Worm (Caenorhabditis elegans) whole organism, L3 larva: ENCODE results near the gene Y39A1A.27.

Experiments used
- ceh-82 ChIP-seq: fragments of 150-350 bp; optimal IDR thresholded peaks from 2 replicates; lab custom pipeline; 2014; ENCODE audit warnings: missing biosample characterization, missing genetic modification characterization
- daf-12 ChIP-seq: fragments of 150-350 bp; optimal IDR thresholded peaks from 2 replicates; lab custom pipeline; 2014; ENCODE audit warnings: missing biosample characterization, missing genetic modification reagents, missing genetic modification characterization
- egl-27 ChIP-seq: sonication (generic microtip); optimal IDR thresholded peaks from 4 replicates; lab custom pipeline; 2017; ENCODE audit warnings: missing biosample characterization, missing genetic modification reagents, missing genetic modification characterization
- mdl-1 ChIP-seq: fragments of 150-350 bp; optimal IDR thresholded peaks from 2 replicates; lab custom pipeline; 2014; ENCODE audit warnings: missing biosample characterization, missing genetic modification characterization
- nhr-12 ChIP-seq: fragments of 150-350 bp; optimal IDR thresholded peaks from 2 replicates; lab custom pipeline; 2014; ENCODE audit warnings: missing biosample characterization, missing genetic modification characterization
- pqm-1 ChIP-seq: fragments of 150-350 bp; optimal IDR thresholded peaks from 2 replicates; lab custom pipeline; 2017; ENCODE audit warnings: missing biosample characterization, missing genetic modification characterization, inconsistent platforms
- unc-62 ChIP-seq: fragments of 150-350 bp; sonication (generic microtip); optimal IDR thresholded peaks from 4 replicates; lab custom pipeline; 2014; ENCODE audit warnings: missing biosample characterization, missing genetic modification reagents, missing genetic modification characterization

ce11 chrIII:10595066-10595465, 43.7 kb upstream of the Y39A1A.27 start, which contains the start of gene Y45F3A.9:
- TF ChIP-seq egl-27 (tag; lab: Kevin White, UChicago) (no peak), daf-12 (tag; lab: Kevin White, UChicago) (no peak), unc-62 (GFP tag; lab: Kevin White, UChicago) (no peak), pqm-1 (tag; lab: Kevin White, UChicago) (no peak), mdl-1 (tag; lab: Kevin White, UChicago) (no peak), nhr-12 (tag; lab: Kevin White, UChicago) (no peak), ceh-82 (tag; lab: Kevin White, UChicago) (no peak)
